Worm (Caenorhabditis elegans): Measurements from ENCODE around the gene che-6.

The che-6 gene

ce11 chrIV:2083146-2083545 is 28.1 kb downstream of the che-6 start:
- TF ChIP-seq che-1 (tag; optimal IDR thresholded peaks at IDR 0.05), result no peak
- peak; percentile 39 for TF ChIP-seq ceh-31 (tag; optimal IDR thresholded peaks at IDR 0.05)
- TF ChIP-seq tbx-2 (tag; optimal IDR thresholded peaks at IDR 0.05), result peak; percentile 13
- TF ChIP-seq nfya-1 (tag; optimal IDR thresholded peaks at IDR 0.05), result peak; percentile 51
- TF ChIP-seq npax-4 (tag; optimal IDR thresholded peaks at IDR 0.05), result no peak
- peak; percentile 19 for TF ChIP-seq ref-2 (tag; optimal IDR thresholded peaks at IDR 0.05)

ce11 chrIV:2080340-2080739 is 30.9 kb downstream of the che-6 start:
- no peak for TF ChIP-seq pat-9 (tag; optimal IDR thresholded peaks at IDR 0.05)
- no peak for TF ChIP-seq ceh-30 (tag; optimal IDR thresholded peaks at IDR 0.05)
- no peak for TF ChIP-seq ztf-16 (tag; optimal IDR thresholded peaks at IDR 0.05)
- no peak for TF ChIP-seq ceh-45 (GFP tag; IDR thresholded peaks at IDR 0.05)
- TF ChIP-seq zip-5 (tag; optimal IDR thresholded peaks at IDR 0.05), result no peak
- TF ChIP-seq unc-3 (GFP tag; conservative IDR thresholded peaks at IDR 0.05), result no peak
- TF ChIP-seq unc-3 (tag; optimal IDR thresholded peaks at IDR 0.05), result no peak

ce11 chrIV:2077159-2077835 is 33.9 kb downstream of the che-6 start:
- TF ChIP-seq ceh-14 (tag; optimal IDR thresholded peaks at IDR 0.05), result peak; percentile 9
- peak; percentile 68 for TF ChIP-seq unc-42 (tag; optimal IDR thresholded peaks at IDR 0.05)
- TF ChIP-seq syd-9 (tag; optimal IDR thresholded peaks at IDR 0.05), result no peak

ce11 chrIV:2065895-2066294 is 45.3 kb downstream of the che-6 start, which contains the start of gene arrd-26:
Gene arrd-26 (plus strand): TSS chrIV:2066195.
- no peak for TF ChIP-seq hlh-30 (tag; optimal IDR thresholded peaks at IDR 0.05; ENCODE audit: insufficient read depth)
- TF ChIP-seq sdc-2 (tag; optimal IDR thresholded peaks at IDR 0.05), result no peak
- TF ChIP-seq unc-42 (tag; optimal IDR thresholded peaks at IDR 0.05), result peak; percentile 15

- TF ChIP-seq pqm-1 (tag; optimal IDR thresholded peaks at IDR 0.05), result no peak
- TF ChIP-seq mec-3 (tag; optimal IDR thresholded peaks at IDR 0.05; ENCODE audit: borderline replicate concordance), result no peak
- no peak for TF ChIP-seq ceh-9 (tag; optimal IDR thresholded peaks at IDR 0.05)
- no peak for TF ChIP-seq F13H6.1 (tag; optimal IDR thresholded peaks at IDR 0.05)
- TF ChIP-seq C38D4.7 (GFP tag; optimal IDR thresholded peaks at IDR 0.05), result no peak
- TF ChIP-seq ahr-1 (tag; optimal IDR thresholded peaks at IDR 0.05), result no peak
Measured at ce11 chrIV:2059011-2059410, 52.2 kb downstream of the che-6 start, which contains the start of gene R05C11.2. Gene R05C11.2 (minus strand): TSS chrIV:2059111.

- no peak for TF ChIP-seq ceh-14 (tag; optimal IDR thresholded peaks at IDR 0.05)
- no peak for TF ChIP-seq C38D4.7 (GFP tag; optimal IDR thresholded peaks at IDR 0.05)
- no peak for TF ChIP-seq ahr-1 (tag; optimal IDR thresholded peaks at IDR 0.05)
- TF ChIP-seq C08G9.2 (tag; optimal IDR thresholded peaks at IDR 0.05), result no peak
- TF ChIP-seq hlh-15 (tag; optimal IDR thresholded peaks at IDR 0.05), result no peak
- no peak for TF ChIP-seq hlh-30 (tag; optimal IDR thresholded peaks at IDR 0.05; ENCODE audit: insufficient read depth)
- TF ChIP-seq K09A11.1 (tag; optimal IDR thresholded peaks at IDR 0.05; ENCODE audit: insufficient read depth), result no peak
- TF ChIP-seq fax-1 (tag; optimal IDR thresholded peaks at IDR 0.05), result no peak
- no peak for TF ChIP-seq sox-4 (tag; optimal IDR thresholded peaks at IDR 0.05)
Measured at ce11 chrIV:2057462-2057861, 53.7 kb downstream of the che-6 start.
